Fruit fly (Drosophila melanogaster): Measurements from ENCODE around the gene Galk.
A peak's percentile ranks its signal among the peaks of the same experiment; 100 is the strongest.

The Galk gene

DNA sequence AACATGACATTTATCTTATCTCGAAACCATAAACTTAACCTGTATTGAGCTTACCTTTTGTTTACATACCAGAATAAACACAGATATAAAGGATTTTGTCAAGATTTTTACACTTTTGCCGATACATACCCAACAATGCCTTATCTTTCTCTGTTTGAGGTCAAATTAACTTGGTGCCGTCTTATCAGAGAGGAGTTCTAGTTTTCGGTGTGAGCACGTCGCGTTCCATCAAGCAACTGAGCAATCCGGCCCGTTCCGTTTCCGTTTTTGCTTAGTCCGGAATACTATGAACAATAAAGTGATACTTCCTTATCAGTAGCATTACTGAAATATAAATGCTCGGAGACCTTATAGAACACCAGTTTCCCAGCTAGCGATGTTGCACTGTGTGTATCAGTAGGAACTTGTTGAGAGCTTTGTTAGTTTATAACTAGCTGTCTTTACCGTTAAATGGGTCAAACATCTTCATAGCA lies at the start of gene Galk:
TSS of gene Galk (minus strand) at position 244 of the 473 bp plus-strand sequence.
- TF ChIP-seq fru (GFP tag; optimal IDR thresholded peaks at IDR 0.05) (peak; percentile 3), h (GFP tag; optimal IDR thresholded peaks at IDR 0.05) (no peak), Vsx2 (GFP tag; optimal IDR thresholded peaks at IDR 0.05; ENCODE audit: partially characterized antibody) (no peak), Dif (GFP tag; optimal IDR thresholded peaks at IDR 0.05; ENCODE audit: partially characterized antibody) (peak; percentile 18), Jra (GFP tag; optimal IDR thresholded peaks at IDR 0.05) (no peak), Hr83 (GFP tag; optimal IDR thresholded peaks at IDR 0.05; ENCODE audit: poor library complexity, severe bottlenecking) (peak; percentile 41), brk (GFP tag; optimal IDR thresholded peaks at IDR 0.05) (no peak), sage (GFP tag; optimal IDR thresholded peaks at IDR 0.05) (no peak), Sp1 (GFP tag; optimal IDR thresholded peaks at IDR 0.05) (peak; percentile 25), OdsH (GFP tag; optimal IDR thresholded peaks at IDR 0.05) (peak; percentile 32)

DNA sequence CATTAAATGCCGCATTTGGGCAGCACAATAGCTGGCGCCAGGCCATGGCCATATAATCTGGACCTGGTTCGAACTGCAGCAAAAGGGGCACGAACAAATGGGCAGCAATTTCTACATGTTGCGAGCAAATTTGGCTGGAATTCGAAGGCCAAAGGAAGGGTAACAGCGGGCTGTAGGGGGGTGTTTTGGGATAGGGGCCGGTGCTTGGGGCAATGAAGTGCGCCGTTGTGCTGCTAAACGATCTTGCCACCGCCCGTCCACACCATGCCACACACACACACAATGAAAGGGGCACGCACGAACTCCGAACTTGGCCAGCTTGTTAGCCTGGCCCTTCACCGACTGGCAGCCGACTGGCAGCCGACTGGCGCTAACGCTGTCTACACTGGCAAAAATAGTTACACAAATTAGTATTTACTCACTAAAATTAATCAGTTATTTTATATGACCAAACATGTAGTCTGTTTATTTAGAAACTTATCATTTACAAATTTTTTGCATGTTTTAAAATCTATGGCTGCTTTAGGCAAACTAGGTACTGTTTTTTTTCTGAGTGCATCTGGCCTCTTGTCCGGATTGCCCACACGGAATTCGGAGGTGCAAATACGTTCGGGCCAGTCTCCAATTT lies 48.2 kb upstream of the Galk start:
- TF ChIP-seq CrebA (GFP tag; optimal IDR thresholded peaks at IDR 0.05; ENCODE audit: borderline replicate concordance), result no peak
- TF ChIP-seq Hr83 (GFP tag; optimal IDR thresholded peaks at IDR 0.05; ENCODE audit: poor library complexity, severe bottlenecking), result no peak
- TF ChIP-seq N (GFP tag; optimal IDR thresholded peaks at IDR 0.05), result no peak
- no peak for TF ChIP-seq Abd-B (GFP tag; optimal IDR thresholded peaks at IDR 0.05)
- peak; percentile 65 for TF ChIP-seq woc (GFP tag; optimal IDR thresholded peaks at IDR 0.05)
- TF ChIP-seq Vsx2 (GFP tag; optimal IDR thresholded peaks at IDR 0.05; ENCODE audit: partially characterized antibody), result no peak
- peak; percentile 69 for TF ChIP-seq rgr (GFP tag; optimal IDR thresholded peaks at IDR 0.05)
- TF ChIP-seq dmrt93B (GFP tag; optimal IDR thresholded peaks at IDR 0.05), result peak; percentile 73
- no peak for TF ChIP-seq Dfd (GFP tag; optimal IDR thresholded peaks at IDR 0.05)
- TF ChIP-seq OdsH (GFP tag; optimal IDR thresholded peaks at IDR 0.05), result peak; percentile 69
- peak; percentile 37 for TF ChIP-seq Hnf4 (GFP tag; optimal IDR thresholded peaks at IDR 0.05)
- peak; percentile 72 for TF ChIP-seq HLH106 (tag; optimal IDR thresholded peaks at IDR 0.05)
- peak; percentile 19 for TF ChIP-seq Jra (GFP tag; optimal IDR thresholded peaks at IDR 0.05)
- no peak for TF ChIP-seq Myc (optimal IDR thresholded peaks at IDR 0.05)
- no peak for TF ChIP-seq tai (GFP tag; optimal IDR thresholded peaks at IDR 0.05)
- peak; percentile 56 for TF ChIP-seq br (GFP tag; optimal IDR thresholded peaks at IDR 0.05)
- TF ChIP-seq CG9705 (GFP tag; optimal IDR thresholded peaks at IDR 0.05), result peak; percentile 70
- TF ChIP-seq lola (GFP tag; optimal IDR thresholded peaks at IDR 0.05), result no peak
- TF ChIP-seq usp (GFP tag; optimal IDR thresholded peaks at IDR 0.05), result no peak
- TF ChIP-seq Dif (GFP tag; optimal IDR thresholded peaks at IDR 0.05; ENCODE audit: partially characterized antibody), result no peak
- no peak for TF ChIP-seq Hr78 (GFP tag; optimal IDR thresholded peaks at IDR 0.05)
- peak; percentile 71 for TF ChIP-seq Sp1 (GFP tag; optimal IDR thresholded peaks at IDR 0.05)
- TF ChIP-seq foxo (GFP tag; optimal IDR thresholded peaks at IDR 0.05), result peak in 1 of 2 experiments; percentile 57
- peak; percentile 31 for TF ChIP-seq sv (GFP tag; optimal IDR thresholded peaks at IDR 0.05)
- TF ChIP-seq CG32264 (GFP tag; optimal IDR thresholded peaks at IDR 0.05), result peak; percentile 3
- TF ChIP-seq GATAd (GFP tag; optimal IDR thresholded peaks at IDR 0.05), result no peak
- peak; percentile 74 for TF ChIP-seq sage (GFP tag; optimal IDR thresholded peaks at IDR 0.05)
- peak; percentile 86 for TF ChIP-seq h (GFP tag; optimal IDR thresholded peaks at IDR 0.05)
- peak; percentile 39 for TF ChIP-seq Rel (GFP tag; optimal IDR thresholded peaks at IDR 0.05)
- no peak for TF ChIP-seq Rel (tag; optimal IDR thresholded peaks at IDR 0.05)
- peak; percentile 60 for TF ChIP-seq psq (GFP tag; optimal IDR thresholded peaks at IDR 0.05)
- peak; percentile 70 for TF ChIP-seq fru (GFP tag; optimal IDR thresholded peaks at IDR 0.05)
- TF ChIP-seq brk (GFP tag; optimal IDR thresholded peaks at IDR 0.05), result peak; percentile 42
- peak; percentile 65 for TF ChIP-seq ey (GFP tag; optimal IDR thresholded peaks at IDR 0.05)

- TF ChIP-seq dmrt93B (GFP tag; optimal IDR thresholded peaks at IDR 0.05), result peak; percentile 64
- TF ChIP-seq CG9705 (GFP tag; optimal IDR thresholded peaks at IDR 0.05), result peak; percentile 28
- no peak for TF ChIP-seq brk (GFP tag; optimal IDR thresholded peaks at IDR 0.05)
- TF ChIP-seq dsf (GFP tag; optimal IDR thresholded peaks at IDR 0.05; ENCODE audit: borderline replicate concordance), result no peak
- TF ChIP-seq jim (GFP tag; optimal IDR thresholded peaks at IDR 0.05), result no peak
- no peak for TF ChIP-seq Abd-B (GFP tag; optimal IDR thresholded peaks at IDR 0.05)
- no peak for TF ChIP-seq sv (GFP tag; optimal IDR thresholded peaks at IDR 0.05)
- no peak for TF ChIP-seq CrebA (GFP tag; optimal IDR thresholded peaks at IDR 0.05; ENCODE audit: borderline replicate concordance)
- no peak for TF ChIP-seq CG32264 (GFP tag; optimal IDR thresholded peaks at IDR 0.05)
- TF ChIP-seq Hr83 (GFP tag; optimal IDR thresholded peaks at IDR 0.05; ENCODE audit: poor library complexity, severe bottlenecking), result no peak
- peak; percentile 30 for TF ChIP-seq ey (GFP tag; optimal IDR thresholded peaks at IDR 0.05)
- no peak for TF ChIP-seq tai (GFP tag; optimal IDR thresholded peaks at IDR 0.05)
- TF ChIP-seq HLH106 (tag; optimal IDR thresholded peaks at IDR 0.05), result peak; percentile 81
- no peak for TF ChIP-seq Rel (GFP tag; optimal IDR thresholded peaks at IDR 0.05)
- TF ChIP-seq Rel (tag; optimal IDR thresholded peaks at IDR 0.05), result no peak
- TF ChIP-seq Jra (GFP tag; optimal IDR thresholded peaks at IDR 0.05), result no peak
- peak; percentile 40 for TF ChIP-seq OdsH (GFP tag; optimal IDR thresholded peaks at IDR 0.05)
- TF ChIP-seq Dif (GFP tag; optimal IDR thresholded peaks at IDR 0.05; ENCODE audit: partially characterized antibody), result no peak
- TF ChIP-seq Vsx2 (GFP tag; optimal IDR thresholded peaks at IDR 0.05; ENCODE audit: partially characterized antibody), result no peak
- TF ChIP-seq Hr78 (GFP tag; optimal IDR thresholded peaks at IDR 0.05), result no peak
- peak; percentile 1 for TF ChIP-seq sage (GFP tag; optimal IDR thresholded peaks at IDR 0.05)
- no peak for TF ChIP-seq pan (optimal IDR thresholded peaks at IDR 0.05)
- TF ChIP-seq rgr (GFP tag; optimal IDR thresholded peaks at IDR 0.05), result peak; percentile 45
- no peak for TF ChIP-seq Hnf4 (GFP tag; optimal IDR thresholded peaks at IDR 0.05)
- peak; percentile 20 for TF ChIP-seq psq (GFP tag; optimal IDR thresholded peaks at IDR 0.05)
- no peak for TF ChIP-seq usp (GFP tag; optimal IDR thresholded peaks at IDR 0.05)
- no peak for TF ChIP-seq Mio (GFP tag; optimal IDR thresholded peaks at IDR 0.05)
- TF ChIP-seq Dfd (GFP tag; optimal IDR thresholded peaks at IDR 0.05), result no peak
- TF ChIP-seq h (GFP tag; optimal IDR thresholded peaks at IDR 0.05), result peak; percentile 51
- no peak for TF ChIP-seq Myc (optimal IDR thresholded peaks at IDR 0.05)
- TF ChIP-seq br (GFP tag; optimal IDR thresholded peaks at IDR 0.05), result no peak
- TF ChIP-seq woc (GFP tag; optimal IDR thresholded peaks at IDR 0.05), result no peak
- TF ChIP-seq fru (GFP tag; optimal IDR thresholded peaks at IDR 0.05), result peak; percentile 53
- TF ChIP-seq lola (GFP tag; optimal IDR thresholded peaks at IDR 0.05), result no peak
- no peak for TF ChIP-seq dl (GFP tag; optimal IDR thresholded peaks at IDR 0.05; ENCODE audit: insufficient read depth in 1 of 2, partially characterized antibody in 2 of 2)
Measured at dm6 chr3L:9033537-9033936, 47.6 kb upstream of the Galk start.
